Fruit fly (Drosophila melanogaster): ENCODE results near the gene LysX.

Gene LysX

DNA sequence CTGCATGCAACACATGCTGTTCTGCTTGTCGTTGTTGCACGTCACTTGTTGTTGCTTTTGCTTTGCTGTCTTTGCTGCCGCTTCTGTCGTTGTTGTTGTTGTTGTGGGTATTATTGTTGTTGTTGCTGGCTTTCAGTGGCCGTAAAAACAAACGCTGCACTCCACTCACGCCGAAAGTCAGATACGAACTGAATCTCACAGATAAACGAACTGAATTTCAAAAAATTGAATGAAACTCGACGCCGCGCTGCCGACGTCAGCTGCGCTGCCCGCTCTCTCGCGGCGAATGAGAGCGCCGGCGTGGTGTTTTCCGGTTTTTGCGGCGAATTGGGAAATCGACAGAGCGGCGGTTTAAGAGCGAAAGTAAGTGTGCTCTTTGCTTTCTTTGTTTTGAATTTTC lies 18.0 kb downstream of the LysX start, which contains the start of gene bab2 (continued):
- TF ChIP-seq phol (tag; optimal IDR thresholded peaks at IDR 0.05) (no peak), exex (tag; optimal IDR thresholded peaks at IDR 0.05) (no peak), sim (GFP tag; IDR thresholded peaks at IDR 0.05) (0 out of 2 replicates have a peak, but pooled peaks have one; percentile 9), row (GFP tag; IDR thresholded peaks at IDR 0.05) (no peak), zen (tag; optimal IDR thresholded peaks at IDR 0.05) (no peak), pb (GFP tag; optimal IDR thresholded peaks at IDR 0.05) (peak; percentile 9), pros (GFP tag; optimal IDR thresholded peaks at IDR 0.05) (peak; percentile 40), CG10979 (tag; optimal IDR thresholded peaks at IDR 0.05) (peak; percentile 33), CG30431 (GFP tag; optimal IDR thresholded peaks at IDR 0.05) (no peak), CG18764 (GFP tag; optimal IDR thresholded peaks at IDR 0.05) (no peak), chinmo (GFP tag; IDR thresholded peaks at IDR 0.05; ENCODE audit: partially characterized antibody) (peak; percentile 92), lbe (GFP tag; optimal IDR thresholded peaks at IDR 0.05) (no peak), CG9437 (GFP tag; optimal IDR thresholded peaks at IDR 0.05) (no peak), pum (GFP tag; optimal IDR thresholded peaks at IDR 0.05) (no peak), tx (GFP tag; optimal IDR thresholded peaks at IDR 0.05) (no peak), gt (GFP tag; IDR thresholded peaks at IDR 0.05) (no peak), CG11456 (GFP tag; IDR thresholded peaks at IDR 0.05) (no peak), amos (GFP tag; IDR thresholded peaks at IDR 0.05; ENCODE audit: partially characterized antibody) (peak; percentile 43; the same call in 1 of the 2 replicates), sob (GFP tag; IDR thresholded peaks at IDR 0.05) (0 out of 2 replicates have a peak, but pooled peaks have one; percentile 32), CG10209 (GFP tag; optimal IDR thresholded peaks at IDR 0.05) (no peak), Antp (GFP tag; optimal IDR thresholded peaks at IDR 0.05) (no peak), CG2202 (tag; optimal IDR thresholded peaks at IDR 0.05) (peak; percentile 36), dm (GFP tag; optimal IDR thresholded peaks at IDR 0.05) (no peak), gsb-n (tag; optimal IDR thresholded peaks at IDR 0.05) (peak; percentile 33), Opbp (GFP tag; IDR thresholded peaks at IDR 0.05; ENCODE audit: partially characterized antibody) (peak; percentile 75), lola (GFP tag; optimal IDR thresholded peaks at IDR 0.05) (no peak), HHEX (GFP tag; optimal IDR thresholded peaks at IDR 0.05) (no peak), CG10267 (tag; optimal IDR thresholded peaks at IDR 0.05) (peak; percentile 25), CG30020 (tag; optimal IDR thresholded peaks at IDR 0.05) (no peak), CG1024 (GFP tag; IDR thresholded peaks at IDR 0.05) (no peak), emc (GFP tag; optimal IDR thresholded peaks at IDR 0.05) (no peak), CG16863 (GFP tag; optimal IDR thresholded peaks at IDR 0.05) (no peak), ap (GFP tag; IDR thresholded peaks at IDR 0.05) (no peak), CG2712 (tag; optimal IDR thresholded peaks at IDR 0.05) (peak; percentile 36), aop (GFP tag; IDR thresholded peaks at IDR 0.05) (no peak), ab (GFP tag; optimal IDR thresholded peaks at IDR 0.05) (no peak), CG8388 (GFP tag; optimal IDR thresholded peaks at IDR 0.05) (no peak), CG7987 (GFP tag; optimal IDR thresholded peaks at IDR 0.05) (no peak), klu (GFP tag; IDR thresholded peaks at IDR 0.05) (no peak), CG2199 (GFP tag; IDR thresholded peaks at IDR 0.05) (peak; percentile 91), Taf1 (GFP tag; IDR thresholded peaks at IDR 0.05) (no peak), CkIIα-i1 (GFP tag; IDR thresholded peaks at IDR 0.05) (no peak), Hr39 (optimal IDR thresholded peaks at IDR 0.05) (no peak), CG11247 (GFP tag; IDR thresholded peaks at IDR 0.05) (no peak), HLH4C (GFP tag; IDR thresholded peaks at IDR 0.05; ENCODE audit: partially characterized antibody) (peak; percentile 6; the same call in 1 of the 3 replicates), CG10543 (GFP tag; optimal IDR thresholded peaks at IDR 0.05) (no peak), CG7556 (GFP tag; optimal IDR thresholded peaks at IDR 0.05) (no peak), CG17612 (GFP tag; IDR thresholded peaks at IDR 0.05) (no peak), Usf (GFP tag; optimal IDR thresholded peaks at IDR 0.05) (no peak), bbx (GFP tag; IDR thresholded peaks at IDR 0.05; ENCODE audit: partially characterized antibody) (peak; percentile 77), zf30C (GFP tag; optimal IDR thresholded peaks at IDR 0.05) (peak; percentile 5)
